Fruit fly (Drosophila melanogaster): Measurements from ENCODE around the gene mib2.

dm6 chr2L:19002468-19002867, 31.8 kb upstream of the mib2 start:
- TF ChIP-seq CTCF (optimal IDR thresholded peaks at IDR 0.05) (no peak), CG8478 (optimal IDR thresholded peaks at IDR 0.05) (no peak)
